Worm (Caenorhabditis elegans) whole organism, mixed stage, embryonic: Measurements from ENCODE around the gene col-146.

Experiments used
- bed-3 ChIP-seq: fragments of 200-800 bp; sonication (Bioruptor generic); optimal IDR thresholded peaks from 3 replicates; lab custom pipeline; 2018; ENCODE audit warnings: mild to moderate bottlenecking, missing genetic modification characterization, moderate library complexity, missing compliant biosample characterization
- blmp-1 ChIP-seq: fragments of 150-350 bp; optimal IDR thresholded peaks from 2 replicates; lab custom pipeline; 2014; ENCODE audit warnings: missing biosample characterization, missing genetic modification characterization
- ceh-39 ChIP-seq: fragments of 150-350 bp; optimal IDR thresholded peaks from 2 replicates; lab custom pipeline; 2014; ENCODE audit warnings: missing biosample characterization, missing genetic modification characterization
- ceh-83 ChIP-seq: fragments of 200-800 bp; sonication (Bioruptor generic); optimal IDR thresholded peaks from 2 replicates; lab custom pipeline; 2018; ENCODE audit warnings: mild to moderate bottlenecking, missing genetic modification characterization, missing compliant biosample characterization
- ces-1 ChIP-seq: fragments of 150-350 bp; optimal IDR thresholded peaks from 2 replicates; lab custom pipeline; 2014; ENCODE audit warnings: missing biosample characterization, missing genetic modification reagents, missing genetic modification characterization
- cnd-1 ChIP-seq: fragments of 200-800 bp; sonication (Bioruptor generic); optimal IDR thresholded peaks from 2 replicates; lab custom pipeline; 2018; ENCODE audit warnings: mild to moderate bottlenecking, missing genetic modification characterization, missing compliant biosample characterization
- drap-1 ChIP-seq: fragments of 200-800 bp; sonication (Bioruptor generic); optimal IDR thresholded peaks from 3 replicates; lab custom pipeline; 2018; ENCODE audit warnings: mild to moderate bottlenecking, missing genetic modification characterization, missing compliant biosample characterization
- elt-1 ChIP-seq: sonication (generic microtip); optimal IDR thresholded peaks from 2 replicates; lab custom pipeline; 2017; ENCODE audit warnings: missing genetic modification characterization, mild to moderate bottlenecking, missing compliant biosample characterization, antibody characterized with exemption, moderate library complexity, borderline replicate concordance; ENCODE audit not compliant: insufficient read depth
- elt-3 ChIP-seq: fragments of 150-350 bp; optimal IDR thresholded peaks from 2 replicates; lab custom pipeline; 2014; ENCODE audit warnings: missing biosample characterization, missing genetic modification characterization
- flh-1 ChIP-seq: fragments of 200-800 bp; sonication (Bioruptor generic); optimal IDR thresholded peaks from 2 replicates; lab custom pipeline; 2018; ENCODE audit warnings: mild to moderate bottlenecking, missing genetic modification characterization, moderate library complexity, missing compliant biosample characterization
- hlh-1 ChIP-seq: fragments of 150-350 bp; optimal IDR thresholded peaks from 2 replicates; lab custom pipeline; 2014; ENCODE audit warnings: missing biosample characterization, missing genetic modification reagents, missing genetic modification characterization
- lin-13 ChIP-seq: fragments of 150-350 bp; optimal IDR thresholded peaks from 2 replicates; lab custom pipeline; 2014; ENCODE audit warnings: missing biosample characterization, missing genetic modification characterization
- lin-32 ChIP-seq: fragments of 200-800 bp; sonication (Bioruptor generic); optimal IDR thresholded peaks from 2 replicates; lab custom pipeline; 2018; ENCODE audit warnings: mild to moderate bottlenecking, missing genetic modification characterization, missing compliant biosample characterization
- lsy-2 ChIP-seq: fragments of 150-350 bp; optimal IDR thresholded peaks from 2 replicates; lab custom pipeline; 2014; ENCODE audit warnings: missing biosample characterization, missing genetic modification characterization
- mab-5 ChIP-seq: fragments of 150-350 bp; optimal IDR thresholded peaks from 2 replicates; lab custom pipeline; 2014; ENCODE audit warnings: missing biosample characterization, missing genetic modification characterization
- mep-1 ChIP-seq: fragments of 150-350 bp; optimal IDR thresholded peaks from 2 replicates; lab custom pipeline; 2017; ENCODE audit warnings: missing biosample characterization, missing genetic modification reagents, missing genetic modification characterization, inconsistent platforms
- mls-2 ChIP-seq: sonication (generic microtip); optimal IDR thresholded peaks from 2 replicates; lab custom pipeline; 2016; ENCODE audit warnings: mild to moderate bottlenecking, missing genetic modification characterization, moderate library complexity, missing compliant biosample characterization
- nhr-2 ChIP-seq: fragments of 150-350 bp; optimal IDR thresholded peaks from 2 replicates; lab custom pipeline; 2014; ENCODE audit warnings: missing biosample characterization, missing genetic modification characterization
- nhr-237 ChIP-seq: fragments of 150-350 bp; optimal IDR thresholded peaks from 2 replicates; lab custom pipeline; 2014; ENCODE audit warnings: missing biosample characterization, missing genetic modification characterization
- nhr-28 ChIP-seq: fragments of 150-350 bp; optimal IDR thresholded peaks from 2 replicates; lab custom pipeline; 2014; ENCODE audit warnings: missing biosample characterization, missing genetic modification characterization
- nhr-76 ChIP-seq: sonication (generic microtip); optimal IDR thresholded peaks from 2 replicates; lab custom pipeline; 2017; ENCODE audit warnings: missing biosample characterization, missing genetic modification characterization
- pha-4 ChIP-seq: fragments of 150-350 bp; optimal IDR thresholded peaks from 2 replicates; lab custom pipeline; 2018; ENCODE audit warnings: missing biosample characterization, missing genetic modification reagents, missing genetic modification characterization
- sptf-1 ChIP-seq: sonication (generic microtip); optimal IDR thresholded peaks from 2 replicates; lab custom pipeline; 2017; ENCODE audit warnings: mild to moderate bottlenecking, missing genetic modification characterization, moderate library complexity, missing compliant biosample characterization
- tbx-8 ChIP-seq: fragments of 200-800 bp; sonication (Bioruptor generic); optimal IDR thresholded peaks from 2 replicates; lab custom pipeline; 2018; ENCODE audit warnings: mild to moderate bottlenecking, missing genetic modification characterization, moderate library complexity, missing compliant biosample characterization
- unc-120 ChIP-seq: sonication (generic microtip); optimal IDR thresholded peaks from 2 replicates; lab custom pipeline; 2017; ENCODE audit warnings: missing genetic modification characterization, missing compliant biosample characterization; ENCODE audit not compliant: poor library complexity, severe bottlenecking
- unc-39 ChIP-seq: fragments of 150-350 bp; optimal IDR thresholded peaks from 2 replicates; lab custom pipeline; 2014; ENCODE audit warnings: missing biosample characterization, missing genetic modification characterization
- unc-62 ChIP-seq: fragments of 150-350 bp; optimal IDR thresholded peaks from 2 replicates; lab custom pipeline; 2014; ENCODE audit warnings: missing biosample characterization, missing genetic modification reagents, missing genetic modification characterization
- zip-8 ChIP-seq: fragments of 150-350 bp; optimal IDR thresholded peaks from 2 replicates; lab custom pipeline; 2014; ENCODE audit warnings: missing biosample characterization, missing genetic modification characterization
- ztf-11 ChIP-seq: fragments of 150-350 bp; optimal IDR thresholded peaks from 2 replicates; lab custom pipeline; 2014; ENCODE audit warnings: missing biosample characterization, missing genetic modification characterization

The col-146 gene

ce11 chrV:9666394-9666793 is 36.7 kb downstream of the col-146 start, which contains the start of gene ZK287.1:
Gene ZK287.1, plus strand, starts transcription at chrV:9666694.
- TF ChIP-seq ces-1 (GFP tag; lab: Kevin White, UChicago) (peak; percentile 62), lsy-2 (tag; lab: Kevin White, UChicago) (no peak), ztf-11 (tag; lab: Kevin White, UChicago) (no peak)
- TF ChIP-seq, all 35 proteins: peak for 1

ce11 chrV:9672495-9672894 is 42.8 kb downstream of the col-146 start:
- TF ChIP-seq lsy-2 (tag; lab: Kevin White, UChicago) (no peak), blmp-1 (no peak), nhr-237 (tag; lab: Kevin White, UChicago) (no peak), unc-39 (tag; lab: Kevin White, UChicago) (no peak), lin-32 (GFP tag; lab: Kevin White, UChicago) (no peak), elt-3 (tag; lab: Kevin White, UChicago) (no peak), mab-5 (tag; lab: Kevin White, UChicago) (no peak)

- TF ChIP-seq lin-13 (tag; lab: Kevin White, UChicago) (no peak), pha-4 (tag; lab: Kevin White, UChicago) (peak; percentile 57), elt-1 (no peak)
These were observed 43.6 kb downstream of the col-146 start, which contains the start of gene sulp-8 for ce11 chrV:9673199-9673843. Gene sulp-8, minus strand, starts transcription at chrV:9673667.

ce11 chrV:9677977-9678376 is 48.2 kb downstream of the col-146 start, which contains the start of gene cthd-1:
Gene cthd-1, plus strand, starts transcription at chrV:9678277.
- TF ChIP-seq tbx-8 (no peak), mls-2 (tag; lab: Kevin White, UChicago) (no peak), elt-3 (tag; lab: Kevin White, UChicago) (no peak), lin-32 (GFP tag; lab: Kevin White, UChicago) (no peak), lin-13 (tag; lab: Kevin White, UChicago) (no peak), hlh-1 (tag; lab: Kevin White, UChicago) (no peak), unc-39 (tag; lab: Kevin White, UChicago) (no peak), zip-8 (tag; lab: Kevin White, UChicago) (no peak), cnd-1 (no peak), mab-5 (tag; lab: Kevin White, UChicago) (no peak), ceh-39 (tag; lab: Kevin White, UChicago) (no peak), drap-1 (GFP tag; lab: Kevin White, UChicago) (no peak), blmp-1 (no peak), unc-62 (no peak)

- TF ChIP-seq nhr-2 (tag; lab: Kevin White, UChicago) (no peak), nhr-28 (no peak), cnd-1 (no peak), sptf-1 (tag; lab: Kevin White, UChicago) (no peak), elt-1 (no peak), nhr-76 (tag; lab: Kevin White, UChicago) (no peak), lin-13 (tag; lab: Kevin White, UChicago) (no peak), bed-3 (GFP tag; lab: Kevin White, UChicago) (no peak), zip-8 (tag; lab: Kevin White, UChicago) (no peak), mls-2 (tag; lab: Kevin White, UChicago) (no peak), ztf-11 (tag; lab: Kevin White, UChicago) (no peak), ceh-83 (GFP tag; lab: Kevin White, UChicago) (no peak), ces-1 (GFP tag; lab: Kevin White, UChicago) (no peak), mep-1 (no peak), lin-32 (GFP tag; lab: Kevin White, UChicago) (no peak), pha-4 (tag; lab: Kevin White, UChicago) (no peak), nhr-237 (tag; lab: Kevin White, UChicago) (no peak), flh-1 (no peak), unc-120 (tag; lab: Kevin White, UChicago) (no peak)
- TF ChIP-seq, all 35 proteins: peak for 0
These were observed 49.4 kb downstream of the col-146 start, which contains the start of gene ZK287.9 for ce11 chrV:9679166-9679565. Gene ZK287.9, plus strand, starts transcription at chrV:9679357.
